Fruit fly (Drosophila melanogaster): Measurements from ENCODE around the gene CG4928.

CG4928 gene

dm6 chrX:16912965-16913755 is at the start of gene CG4928:
TSS of gene CG4928 (plus strand) at chrX:16913180.
- peak; percentile 19 for TF ChIP-seq CG4707 (GFP tag; optimal IDR thresholded peaks at IDR 0.05)
- peak; percentile 0 for TF ChIP-seq nom (GFP tag; optimal IDR thresholded peaks at IDR 0.05)
- TF ChIP-seq CG32532 (GFP tag; IDR thresholded peaks at IDR 0.05): 0 out of 2 replicates have a peak, but pooled peaks have one; percentile 19
- TF ChIP-seq Ptx1 (GFP tag; IDR thresholded peaks at IDR 0.05): no peak
- peak in 1 of 2 experiments; percentile 18 for TF ChIP-seq Pdp1 (GFP tag; optimal IDR thresholded peaks at IDR 0.05)
- no peak for TF ChIP-seq CG42726 (GFP tag; IDR thresholded peaks at IDR 0.05; ENCODE audit: partially characterized antibody)
- no peak for TF ChIP-seq CG10147 (GFP tag; optimal IDR thresholded peaks at IDR 0.05)
- 0 out of 3 replicates have a peak, but pooled peaks have one; percentile 18 for TF ChIP-seq Aef1 (GFP tag; IDR thresholded peaks at IDR 0.05)
- TF ChIP-seq abd-A (tag; optimal IDR thresholded peaks at IDR 0.05): peak; percentile 75
- TF ChIP-seq Ssrp (tag; optimal IDR thresholded peaks at IDR 0.05): no peak
- no peak for TF ChIP-seq knrl (GFP tag; IDR thresholded peaks at IDR 0.05; ENCODE audit: partially characterized antibody)
- TF ChIP-seq CG3163 (GFP tag; optimal IDR thresholded peaks at IDR 0.05): peak; percentile 14
- TF ChIP-seq CG9932 (GFP tag; IDR thresholded peaks at IDR 0.05): 0 out of 2 replicates have a peak, but pooled peaks have one; percentile 29
- no peak for TF ChIP-seq CG13296 (GFP tag; optimal IDR thresholded peaks at IDR 0.05)
- TF ChIP-seq so (GFP tag; IDR thresholded peaks at IDR 0.05): 0 out of 3 replicates have a peak, but pooled peaks have one; percentile 22
- no peak for TF ChIP-seq Fer2 (tag; optimal IDR thresholded peaks at IDR 0.05)
- TF ChIP-seq slbo (GFP tag; IDR thresholded peaks at IDR 0.05): peak; percentile 45; the same call in 1 of the 2 replicates
- no peak for TF ChIP-seq CG43689 (GFP tag; IDR thresholded peaks at IDR 0.05)
- TF ChIP-seq Adf1 (GFP tag; IDR thresholded peaks at IDR 0.05): peak; percentile 89
- no peak for TF ChIP-seq tll (GFP tag; optimal IDR thresholded peaks at IDR 0.05)
- TF ChIP-seq CG4424 (GFP tag; optimal IDR thresholded peaks at IDR 0.05): no peak
- no peak for TF ChIP-seq CG5245 (GFP tag; optimal IDR thresholded peaks at IDR 0.05)
- TF ChIP-seq Med (GFP tag): peak; percentile 57
- TF ChIP-seq row (GFP tag; IDR thresholded peaks at IDR 0.05): 0 out of 3 replicates have a peak, but pooled peaks have one; percentile 32
- TF ChIP-seq Dll (GFP tag; IDR thresholded peaks at IDR 0.05; ENCODE audit: partially characterized antibody): no peak
- TF ChIP-seq Rfx (GFP tag; IDR thresholded peaks at IDR 0.05): peak; percentile 30; the same call in 1 of the 2 replicates
- TF ChIP-seq CG9817 (tag; optimal IDR thresholded peaks at IDR 0.05): no peak
- no peak for TF ChIP-seq kni (GFP tag; optimal IDR thresholded peaks at IDR 0.05)
- peak; percentile 96 for TF ChIP-seq Deaf1 (tag; optimal IDR thresholded peaks at IDR 0.05)
- peak; percentile 11; the same call in 1 of the 2 replicates for TF ChIP-seq CG13287 (GFP tag; IDR thresholded peaks at IDR 0.05; ENCODE audit: partially characterized antibody)
- no peak for TF ChIP-seq MTF-1 (GFP tag; optimal IDR thresholded peaks at IDR 0.05; ENCODE audit: borderline replicate concordance)
- no peak for TF ChIP-seq E2f2 (GFP tag; IDR thresholded peaks at IDR 0.05)
- peak; percentile 94; the same call in 3 of the 4 replicates for TF ChIP-seq chinmo (GFP tag; IDR thresholded peaks at IDR 0.05; ENCODE audit: partially characterized antibody)
- 0 out of 2 replicates have a peak, but pooled peaks have one; percentile 20 for TF ChIP-seq klu (GFP tag; IDR thresholded peaks at IDR 0.05)
- TF ChIP-seq CG4328 (GFP tag; optimal IDR thresholded peaks at IDR 0.05): no peak
- TF ChIP-seq CG13894 (tag; optimal IDR thresholded peaks at IDR 0.05): peak; percentile 46
- no peak for TF ChIP-seq dysf (GFP tag; IDR thresholded peaks at IDR 0.05)
- TF ChIP-seq CG15514 (GFP tag; optimal IDR thresholded peaks at IDR 0.05): peak; percentile 5
- no peak for TF ChIP-seq E2f1 (GFP tag; IDR thresholded peaks at IDR 0.05)
- TF ChIP-seq CG4360 (GFP tag; IDR thresholded peaks at IDR 0.05): peak; percentile 84
- TF ChIP-seq CG10543 (GFP tag; optimal IDR thresholded peaks at IDR 0.05): no peak
- no peak for TF ChIP-seq Oaz (GFP tag; IDR thresholded peaks at IDR 0.05)
- TF ChIP-seq p53 (GFP tag; optimal IDR thresholded peaks at IDR 0.05): no peak
- TF ChIP-seq Awh (GFP tag; IDR thresholded peaks at IDR 0.05): 0 out of 2 replicates have a peak, but pooled peaks have one; percentile 19
- TF ChIP-seq Hmr (GFP tag; optimal IDR thresholded peaks at IDR 0.05): no peak
- peak; percentile 38 to 73 for TF ChIP-seq Trl (optimal IDR thresholded peaks at IDR 0.05)
- no peak for TF ChIP-seq Trl (GFP tag; optimal IDR thresholded peaks at IDR 0.05)
- TF ChIP-seq CG10959 (GFP tag; IDR thresholded peaks at IDR 0.05): no peak
